Fruit fly (Drosophila melanogaster) Kc167 (cell line): ENCODE measurements around the gene CG8927.

Experiments used
- Myc ChIP-seq: fragments of >200 bp; optimal IDR thresholded peaks from 2 replicates; lab custom pipeline; 2017; ENCODE audit warnings: missing external identifiers
- Sin3A ChIP-seq: fragments of >200 bp; optimal IDR thresholded peaks from 2 replicates; lab custom pipeline; 2018; ENCODE audit warnings: missing external identifiers
- h ChIP-seq: fragments of >200 bp; optimal IDR thresholded peaks from 3 replicates; lab custom pipeline; 2018; ENCODE audit warnings: missing external identifiers
- insv ChIP-seq: fragments of >200 bp; optimal IDR thresholded peaks from 3 replicates; lab custom pipeline; 2018; ENCODE audit warnings: missing external identifiers
- psq ChIP-seq: fragments of >200 bp; optimal IDR thresholded peaks from 2 replicates; lab custom pipeline; 2017; ENCODE audit warnings: missing external identifiers
- ttk ChIP-seq: sonication (Bioruptor generic); optimal IDR thresholded peaks from 2 replicates; lab custom pipeline; 2017; ENCODE audit warnings: missing external identifiers

- no peak for TF ChIP-seq ttk
- no peak for TF ChIP-seq psq (lab: Kevin White, UChicago)
- TF ChIP-seq Myc: no peak
- no peak for TF ChIP-seq h
- no peak for TF ChIP-seq Sin3A (lab: Kevin White, UChicago)
- no peak for TF ChIP-seq insv (lab: Kevin White, UChicago)
These were observed 25.3 kb downstream of the CG8927 start for dm6 chr3R:16206162-16206561.
